Fruit fly (Drosophila melanogaster) whole organism, adult: ENCODE measurements around the gene Trc8.

Experiments
- CG11617 ChIP-seq: fragments of 200-800 bp; sonication (Bioruptor generic); optimal IDR thresholded peaks from 2 replicates; lab custom pipeline; 2017; ENCODE audit warnings: mild to moderate bottlenecking, missing biosample characterization, missing genetic modification reagents, missing genetic modification characterization
- CG5204 ChIP-seq: fragments of 200-800 bp; sonication (Bioruptor generic); optimal IDR thresholded peaks from 2 replicates; lab custom pipeline; 2016; ENCODE audit warnings: missing biosample characterization, missing genetic modification characterization
- Hr96 ChIP-seq: fragments of 200-800 bp; sonication (Bioruptor generic); optimal IDR thresholded peaks from 2 replicates; lab custom pipeline; 2016; ENCODE audit warnings: missing biosample characterization, missing genetic modification characterization
- Mnt ChIP-seq: fragments of 200-800 bp; sonication (Bioruptor generic); optimal IDR thresholded peaks from 2 replicates; lab custom pipeline; 2016; ENCODE audit warnings: missing biosample characterization, mild to moderate bottlenecking, missing genetic modification characterization
- bab1 ChIP-seq: fragments of 200-800 bp; sonication (Bioruptor generic); optimal IDR thresholded peaks from 3 replicates; lab custom pipeline; 2019; ENCODE audit warnings: missing biosample characterization, mild to moderate bottlenecking, missing genetic modification characterization, moderate library complexity
- cic ChIP-seq: fragments of 200-800 bp; sonication (Bioruptor generic); optimal IDR thresholded peaks from 2 replicates; lab custom pipeline; 2017; ENCODE audit warnings: missing biosample characterization, mild to moderate bottlenecking, missing genetic modification characterization, moderate library complexity
- kay ChIP-seq: fragments of 200-800 bp; sonication (Bioruptor generic); peaks from one replicate; lab custom pipeline; 2016; ENCODE audit warnings: missing biosample characterization, missing genetic modification characterization, borderline replicate concordance
- pad ChIP-seq: fragments of 200-800 bp; sonication (Bioruptor generic); optimal IDR thresholded peaks from 3 replicates; lab custom pipeline; 2017; ENCODE audit warnings: missing biosample characterization, missing genetic modification characterization, mild to moderate bottlenecking, moderate library complexity, missing genetic modification reagents

dm6 chr3R:29495815-29496214 is 7.8 kb downstream of the Trc8 start:
- no peak for TF ChIP-seq kay (GFP tag; lab: Kevin White, UChicago)
- no peak for TF ChIP-seq Hr96 (GFP tag; lab: Kevin White, UChicago)
- no peak for TF ChIP-seq bab1 (GFP tag; lab: Kevin White, UChicago)
- no peak for TF ChIP-seq Mnt (GFP tag; lab: Kevin White, UChicago)
- no peak for TF ChIP-seq CG11617
- no peak for TF ChIP-seq CG5204
- no peak for TF ChIP-seq cic (GFP tag; lab: Kevin White, UChicago)
- TF ChIP-seq pad, result no peak
